Fruit fly (Drosophila melanogaster): ENCODE data around the gene CG4950.

DNA sequence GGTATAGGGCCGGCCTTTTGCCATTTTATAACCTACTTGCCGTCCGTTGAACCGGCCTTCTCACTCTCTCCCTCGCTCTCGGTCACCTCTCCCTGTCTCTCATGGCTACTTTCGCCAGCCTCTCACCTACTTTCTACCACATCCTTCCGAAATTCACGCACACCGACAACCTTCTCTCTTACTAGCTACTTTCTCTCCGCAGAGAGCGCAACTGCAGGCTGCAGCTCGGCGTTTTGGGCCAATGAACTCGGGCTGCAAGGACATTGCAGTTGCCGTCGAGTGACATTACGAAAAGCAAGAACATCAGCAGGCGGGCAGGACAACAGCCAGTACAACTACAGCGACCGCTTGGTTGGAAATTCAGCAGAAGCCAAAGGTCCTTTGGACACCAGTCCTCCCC, 26.7 kb downstream of the CG4950 start:
- TF ChIP-seq ey (GFP tag; optimal IDR thresholded peaks at IDR 0.05) (no peak), OdsH (GFP tag; optimal IDR thresholded peaks at IDR 0.05) (no peak), h (GFP tag; optimal IDR thresholded peaks at IDR 0.05) (no peak), psq (GFP tag; optimal IDR thresholded peaks at IDR 0.05) (no peak), Hr78 (GFP tag; optimal IDR thresholded peaks at IDR 0.05) (no peak), Mio (GFP tag; optimal IDR thresholded peaks at IDR 0.05) (no peak)
